Worm (Caenorhabditis elegans): ENCODE results near the gene ndub-5.

DNA sequence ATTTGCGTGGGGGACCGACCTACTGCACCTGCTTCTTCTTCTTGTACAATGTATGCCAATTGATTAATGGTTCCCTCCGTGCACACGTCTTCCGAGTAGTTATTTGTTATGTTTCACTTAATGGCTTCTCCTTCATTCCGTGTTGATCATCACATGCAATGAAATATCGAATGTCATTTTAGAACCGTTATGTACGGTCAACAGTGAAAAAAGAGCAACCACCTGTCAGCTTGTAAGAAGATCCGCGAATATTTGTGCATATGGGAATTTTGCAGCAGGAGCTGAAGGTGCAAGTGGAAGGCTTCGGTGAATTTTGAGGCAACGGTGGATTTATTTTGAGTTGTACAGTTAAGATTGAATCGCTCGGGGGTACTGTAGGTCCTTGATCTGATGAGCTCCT lies 45.4 kb upstream of the ndub-5 start:
- no peak for TF ChIP-seq med-1 (GFP tag; optimal IDR thresholded peaks at IDR 0.05; ENCODE audit: insufficient read depth)
- no peak for TF ChIP-seq klf-2 (GFP tag; conservative IDR thresholded peaks at IDR 0.05)
- no peak for TF ChIP-seq ztf-29 (GFP tag; IDR thresholded peaks at IDR 0.05)
- TF ChIP-seq ref-1 (GFP tag; conservative IDR thresholded peaks at IDR 0.05) = no peak
- no peak for TF ChIP-seq T22C8.4 (GFP tag; IDR thresholded peaks at IDR 0.05)
- TF ChIP-seq tab-1 (GFP tag; IDR thresholded peaks at IDR 0.05) = no peak
- TF ChIP-seq ztf-23 (GFP tag; IDR thresholded peaks at IDR 0.05) = no peak

Data from whole organism, midembryonic.